Fruit fly (Drosophila melanogaster) whole organism: ENCODE measurements around the gene CG43896.

Experiments
- EcR ChIP-seq, 2 experiments: fragments of >200 bp; optimal IDR thresholded peaks; 2 replicates each; lab custom pipeline; 2017; ENCODE audit warnings: missing biosample characterization in 2 of 2, missing genetic modification characterization in 2 of 2, missing genetic modification reagents in 2 of 2
- psq ChIP-seq: fragments of >200 bp; optimal IDR thresholded peaks from 2 replicates; lab custom pipeline; 2017

- no peak for TF ChIP-seq psq (lab: Kevin White, UChicago)
- TF ChIP-seq EcR (GFP tag; optimal IDR thresholded peaks at IDR 0.05; lab: Kevin White, UChicago): no peak
Observed at dm6 chr3L:11941612-11942011, 34.3 kb upstream of the CG43896 start, which contains the start of gene Rpt4R.
